Worm (Caenorhabditis elegans) whole organism, young adult: ENCODE results near the gene C44E12.1.

ENCODE experiments used
- B0019.2 ChIP-seq: fragments of 200-800 bp; sonication (Bioruptor generic); conservative IDR thresholded peaks from 2 replicates; pipeline ENCODE4 v1.3.6; 2022; ENCODE audit warnings: missing genetic modification reagents, missing genetic modification characterization, missing compliant biosample characterization
- F39B2.1 ChIP-seq: fragments of 200-800 bp; sonication (Bioruptor generic); IDR thresholded peaks from 2 replicates; pipeline ENCODE4 v1.3.6; 2022; ENCODE audit warnings: missing genetic modification reagents, missing genetic modification characterization, missing compliant biosample characterization
- pha-4 ChIP-seq: fragments of 150-350 bp; sonication (generic microtip); optimal IDR thresholded peaks from 2 replicates; lab custom pipeline; 2014; ENCODE audit warnings: missing biosample characterization, missing genetic modification reagents, missing genetic modification characterization
- unc-62 ChIP-seq: fragments of 150-350 bp; optimal IDR thresholded peaks from 2 replicates; lab custom pipeline; 2014; ENCODE audit warnings: missing biosample characterization, missing genetic modification reagents, missing genetic modification characterization

- TF ChIP-seq B0019.2 (GFP tag; lab: Robert Waterston, UW) (no peak), unc-62 (GFP tag; lab: Kevin White, UChicago) (no peak), pha-4 (no peak), F39B2.1 (GFP tag; lab: Robert Waterston, UW) (no peak)
These were observed 23.3 kb upstream of the C44E12.1 start, which contains the start of the genes unc-98 and F08C6.18 for ce11 chrX:7573572-7573628.
